Fruit fly (Drosophila melanogaster) whole organism, larva: Measurements from ENCODE around the gene CG6073.

Experiments
- noc ChIP-seq: fragments of 200-800 bp; sonication (Bioruptor generic); optimal IDR thresholded peaks from 3 replicates; lab custom pipeline; 2019; ENCODE audit warnings: missing biosample characterization, mild to moderate bottlenecking, missing genetic modification characterization, moderate library complexity

Gene CG6073

dm6 chr3R:26170644-26171043, 18.0 kb downstream of the CG6073 start, which contains the start of gene CG31323:
CG31323 (plus strand) TSS chr3R:26170847.
- TF ChIP-seq noc (tag; lab: Kevin White, UChicago): no peak

- TF ChIP-seq noc (tag; lab: Kevin White, UChicago): no peak
Observed at dm6 chr3R:26137189-26137588, 51.4 kb downstream of the CG6073 start.
